Fruit fly (Drosophila melanogaster) whole organism, wandering third instar larva: Measurements from ENCODE around the gene Mvl.

ENCODE experiments used
- CG32264 ChIP-seq: fragments of 200-800 bp; sonication (Bioruptor generic); optimal IDR thresholded peaks from 2 replicates; lab custom pipeline; 2016; ENCODE audit warnings: missing biosample characterization, missing genetic modification characterization
- CrebA ChIP-seq: fragments of 200-800 bp; sonication (Bioruptor generic); optimal IDR thresholded peaks from 2 replicates; lab custom pipeline; 2016; ENCODE audit warnings: missing biosample characterization, mild to moderate bottlenecking, missing genetic modification characterization, borderline replicate concordance
- Dfd ChIP-seq: fragments of >200 bp; optimal IDR thresholded peaks from 2 replicates; lab custom pipeline; 2017; ENCODE audit warnings: missing biosample characterization, missing genetic modification characterization
- Dif ChIP-seq: fragments of 200-275, 200-300 bp; sonication (Bioruptor generic); optimal IDR thresholded peaks from 2 replicates; lab custom pipeline; 2018; ENCODE audit warnings: missing biosample characterization, missing genetic modification characterization; ENCODE audit not compliant: partially characterized antibody
- GATAd ChIP-seq: sonication (Bioruptor generic); optimal IDR thresholded peaks from 2 replicates; lab custom pipeline; 2016; ENCODE audit warnings: missing biosample characterization, missing genetic modification characterization
- HLH106 ChIP-seq: fragments of 200-800 bp; optimal IDR thresholded peaks from 3 replicates; lab custom pipeline; 2019; ENCODE audit warnings: missing biosample characterization, mild to moderate bottlenecking, missing genetic modification characterization, moderate library complexity
- Hnf4 ChIP-seq: fragments of 200-800 bp; sonication (Bioruptor generic); optimal IDR thresholded peaks from 2 replicates; lab custom pipeline; 2016; ENCODE audit warnings: missing biosample characterization, mild to moderate bottlenecking, missing genetic modification characterization
- Hr78 ChIP-seq: fragments of >200 bp; optimal IDR thresholded peaks from 2 replicates; lab custom pipeline; 2017; ENCODE audit warnings: missing biosample characterization, missing genetic modification characterization
- Hr83 ChIP-seq: fragments of 200-300 bp; sonication (Bioruptor generic); optimal IDR thresholded peaks from 2 replicates; lab custom pipeline; 2016; ENCODE audit warnings: missing biosample characterization, mild to moderate bottlenecking, missing genetic modification characterization, moderate library complexity; ENCODE audit not compliant: poor library complexity, severe bottlenecking
- Mio ChIP-seq: sonication (Bioruptor generic); optimal IDR thresholded peaks from 2 replicates; lab custom pipeline; 2016; ENCODE audit warnings: missing biosample characterization, missing genetic modification characterization
- Rel ChIP-seq, 2 experiments: fragments of 200-800 bp; sonication (Bioruptor generic) in 1 of 2; optimal IDR thresholded peaks; 2 replicates in 1 of 2; 3 replicates in 1 of 2; lab custom pipeline; 2016 to 2019; ENCODE audit warnings: mild to moderate bottlenecking in 2 of 2, missing biosample characterization in 2 of 2, missing genetic modification characterization in 2 of 2, moderate library complexity in 1 of 2
- Sp1 ChIP-seq: fragments of 200-800 bp; sonication (Bioruptor generic); optimal IDR thresholded peaks from 3 replicates; lab custom pipeline; 2019; ENCODE audit warnings: missing biosample characterization, mild to moderate bottlenecking, missing genetic modification characterization, moderate library complexity
- Vsx2 ChIP-seq: fragments of 200-300, 225-300 bp; sonication (Bioruptor generic); optimal IDR thresholded peaks from 2 replicates; lab custom pipeline; 2018; ENCODE audit warnings: missing biosample characterization, missing genetic modification characterization; ENCODE audit not compliant: partially characterized antibody
- br ChIP-seq: fragments of 200-800 bp; sonication (Bioruptor generic); optimal IDR thresholded peaks from 2 replicates; lab custom pipeline; 2016; ENCODE audit warnings: missing biosample characterization, missing genetic modification characterization
- brk ChIP-seq: fragments of 200-800 bp; sonication (Bioruptor generic); optimal IDR thresholded peaks from 2 replicates; lab custom pipeline; 2016; ENCODE audit warnings: missing biosample characterization, mild to moderate bottlenecking, missing genetic modification characterization
- dl ChIP-seq, 2 experiments: fragments of 175-275, 200-275 bp in 1 of 2; fragments of 200-275 bp in 1 of 2; sonication (Bioruptor generic); optimal IDR thresholded peaks; lab custom pipeline; 2018; ENCODE audit warnings: mild to moderate bottlenecking in 2 of 2, missing biosample characterization in 2 of 2, missing genetic modification characterization in 2 of 2, moderate library complexity in 2 of 2; ENCODE audit not compliant: partially characterized antibody in 2 of 2, insufficient read depth in 1 of 2
- dmrt93B ChIP-seq: fragments of 200-800 bp; sonication (Bioruptor generic); optimal IDR thresholded peaks from 2 replicates; lab custom pipeline; 2018; ENCODE audit warnings: missing biosample characterization, mild to moderate bottlenecking, missing genetic modification characterization
- dsf ChIP-seq: sonication (Bioruptor generic); optimal IDR thresholded peaks from 2 replicates; lab custom pipeline; 2016; ENCODE audit warnings: missing biosample characterization, missing genetic modification characterization, borderline replicate concordance
- foxo ChIP-seq, 2 experiments: fragments of 200-800 bp; sonication (Bioruptor generic); optimal IDR thresholded peaks; 2 replicates in 1 of 2; 3 replicates in 1 of 2; lab custom pipeline; 2016 to 2017; ENCODE audit warnings: missing biosample characterization in 2 of 2, missing genetic modification characterization in 2 of 2
- fru ChIP-seq: fragments of 200-800 bp; sonication (Bioruptor generic); optimal IDR thresholded peaks from 3 replicates; lab custom pipeline; 2016; ENCODE audit warnings: missing biosample characterization, mild to moderate bottlenecking, missing genetic modification characterization
- h ChIP-seq: fragments of 200-800 bp; sonication (Bioruptor generic); optimal IDR thresholded peaks from 3 replicates; lab custom pipeline; 2016; ENCODE audit warnings: missing biosample characterization, mild to moderate bottlenecking, missing genetic modification characterization
- jim ChIP-seq: fragments of 175-275, 200-325 bp; sonication (Bioruptor generic); optimal IDR thresholded peaks from 2 replicates; lab custom pipeline; 2016; ENCODE audit warnings: missing biosample characterization, mild to moderate bottlenecking, missing genetic modification characterization
- lola ChIP-seq: fragments of >200 bp; optimal IDR thresholded peaks from 2 replicates; lab custom pipeline; 2017; ENCODE audit warnings: missing biosample characterization, missing genetic modification characterization
- pan ChIP-seq: fragments of >200 bp; optimal IDR thresholded peaks from 2 replicates; lab custom pipeline; 2017
- psq ChIP-seq: fragments of 200-800 bp; sonication (Bioruptor generic); optimal IDR thresholded peaks from 3 replicates; lab custom pipeline; 2017; ENCODE audit warnings: missing biosample characterization, mild to moderate bottlenecking, missing genetic modification characterization, moderate library complexity
- rgr ChIP-seq: fragments of 200-800 bp; sonication (Bioruptor generic); optimal IDR thresholded peaks from 3 replicates; lab custom pipeline; 2016; ENCODE audit warnings: missing biosample characterization, mild to moderate bottlenecking, missing genetic modification characterization
- sage ChIP-seq: fragments of 200-800 bp; sonication (Bioruptor generic); optimal IDR thresholded peaks from 2 replicates; lab custom pipeline; 2016; ENCODE audit warnings: missing biosample characterization, mild to moderate bottlenecking, missing genetic modification characterization
- sv ChIP-seq: fragments of 200-800 bp; sonication (Bioruptor generic); optimal IDR thresholded peaks from 3 replicates; lab custom pipeline; 2016; ENCODE audit warnings: missing biosample characterization, missing genetic modification characterization
- tai ChIP-seq: sonication (Bioruptor generic); optimal IDR thresholded peaks from 2 replicates; lab custom pipeline; 2016; ENCODE audit warnings: missing biosample characterization, missing genetic modification characterization
- woc ChIP-seq: sonication (Bioruptor generic); optimal IDR thresholded peaks from 2 replicates; lab custom pipeline; 2016; ENCODE audit warnings: missing biosample characterization, mild to moderate bottlenecking, missing genetic modification characterization

Gene Mvl

DNA sequence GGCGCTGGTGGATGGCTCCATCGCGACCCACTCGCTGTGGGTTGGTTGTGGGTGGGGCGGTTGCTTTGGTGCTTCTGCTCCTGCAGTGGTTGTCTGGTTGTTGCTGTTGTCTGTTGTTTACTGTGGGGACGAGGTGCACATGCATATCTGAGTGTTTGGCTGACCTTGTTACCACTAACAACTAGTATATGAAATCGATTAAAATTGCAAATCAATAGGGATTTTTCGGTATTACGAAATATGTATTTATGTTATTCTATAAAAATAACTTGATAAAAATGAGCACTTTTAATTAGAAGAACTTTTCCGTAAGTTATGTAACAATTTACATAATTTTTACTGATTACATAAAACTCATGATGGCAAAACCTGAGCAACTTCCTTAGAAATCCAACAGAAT, 18.2 kb downstream of the Mvl start, which contains the start of gene Dhc93AB:
Dhc93AB (minus strand) TSS at position 101 of the 400 bp plus-strand sequence.
- TF ChIP-seq Sp1 (no peak), Dif (GFP tag; lab: Kevin White, UChicago) (no peak), Hnf4 (GFP tag; lab: Kevin White, UChicago) (no peak)
- TF ChIP-seq, all 38 proteins: peak for 0

DNA sequence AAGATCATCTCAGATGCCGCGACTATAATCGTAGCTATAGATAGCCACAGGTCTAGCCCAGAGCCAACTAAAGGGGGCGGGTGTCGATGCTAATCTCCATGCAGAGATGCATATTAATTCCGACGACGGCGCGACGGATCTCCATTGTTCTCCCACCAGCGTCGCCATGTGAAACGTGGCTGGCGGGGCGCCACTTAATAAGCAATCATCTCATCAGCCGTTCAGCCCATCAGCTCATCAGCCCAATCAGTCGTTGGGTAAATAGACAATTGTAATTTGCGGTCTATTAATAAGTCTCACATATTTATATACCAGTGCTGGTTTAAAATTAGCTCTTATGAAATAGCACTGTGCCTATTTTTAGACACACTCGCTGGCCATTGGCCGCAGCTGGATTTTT, 35.1 kb downstream of the Mvl start:
- TF ChIP-seq CrebA (GFP tag; lab: Kevin White, UChicago) (no peak), CG32264 (GFP tag; lab: Kevin White, UChicago) (no peak), woc (GFP tag; lab: Kevin White, UChicago) (no peak), HLH106 (tag; lab: Kevin White, UChicago) (no peak), rgr (GFP tag; lab: Kevin White, UChicago) (no peak), Dfd (GFP tag; lab: Kevin White, UChicago) (no peak), Rel (GFP tag; optimal IDR thresholded peaks at IDR 0.05; lab: Kevin White, UChicago) (no peak), Rel (tag; optimal IDR thresholded peaks at IDR 0.05; lab: Kevin White, UChicago) (no peak), Vsx2 (no peak), Sp1 (no peak), br (GFP tag; lab: Kevin White, UChicago) (no peak), Dif (GFP tag; lab: Kevin White, UChicago) (no peak), foxo (GFP tag; optimal IDR thresholded peaks at IDR 0.05; lab: Kevin White, UChicago) (no peak), pan (no peak), dl (GFP tag; optimal IDR thresholded peaks at IDR 0.05; lab: Kevin White, UChicago; ENCODE audit: insufficient read depth in 1 of 2, partially characterized antibody in 2 of 2) (no peak), sv (GFP tag; lab: Kevin White, UChicago) (no peak), Mio (GFP tag; lab: Kevin White, UChicago) (no peak)
- TF ChIP-seq, all 38 proteins: peak for 0

DNA sequence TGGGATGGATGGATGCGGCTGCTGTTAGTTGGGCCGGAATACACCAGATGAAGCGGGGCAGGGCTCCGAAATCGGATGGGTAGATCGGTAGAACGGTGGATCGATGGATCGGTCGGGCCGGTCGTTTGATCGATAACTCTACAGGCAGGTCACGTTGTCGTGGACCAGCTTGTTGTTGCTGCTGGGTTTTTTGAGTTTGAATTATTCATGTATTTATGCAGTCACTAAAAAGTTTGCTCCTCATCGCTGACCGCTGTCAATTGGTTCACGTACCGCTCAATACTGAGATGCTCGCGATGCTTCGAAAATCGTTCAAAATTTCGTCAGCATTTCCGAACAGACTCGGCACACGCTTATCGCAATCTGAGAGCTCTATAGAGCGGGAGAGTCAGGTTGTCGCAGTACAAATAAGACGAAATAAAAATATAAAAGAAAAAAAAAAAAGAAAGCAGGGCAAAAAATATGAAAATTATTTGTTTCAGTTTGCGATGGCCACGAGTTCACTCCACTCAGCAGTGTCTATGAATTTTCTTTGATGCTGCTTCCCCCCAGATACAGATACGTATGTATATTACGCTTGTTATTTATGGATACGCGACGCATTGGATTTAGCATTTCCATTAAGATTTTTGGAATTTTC, 36.6 kb downstream of the Mvl start, which contains the start of gene peg:
peg (minus strand) TSS at position 262 of the 640 bp plus-strand sequence.
- TF ChIP-seq sage (GFP tag; lab: Kevin White, UChicago) (peak; percentile 9), Sp1 (peak; percentile 72), Rel (GFP tag; optimal IDR thresholded peaks at IDR 0.05; lab: Kevin White, UChicago) (peak; percentile 84), Rel (tag; optimal IDR thresholded peaks at IDR 0.05; lab: Kevin White, UChicago) (no peak), Dif (GFP tag; lab: Kevin White, UChicago) (no peak), HLH106 (tag; lab: Kevin White, UChicago) (peak; percentile 9), CrebA (GFP tag; lab: Kevin White, UChicago) (peak; percentile 68), fru (no peak), Vsx2 (no peak), dsf (GFP tag; lab: Kevin White, UChicago) (no peak), br (GFP tag; lab: Kevin White, UChicago) (peak; percentile 37), Hr78 (no peak), brk (GFP tag; lab: Kevin White, UChicago) (no peak)

DNA sequence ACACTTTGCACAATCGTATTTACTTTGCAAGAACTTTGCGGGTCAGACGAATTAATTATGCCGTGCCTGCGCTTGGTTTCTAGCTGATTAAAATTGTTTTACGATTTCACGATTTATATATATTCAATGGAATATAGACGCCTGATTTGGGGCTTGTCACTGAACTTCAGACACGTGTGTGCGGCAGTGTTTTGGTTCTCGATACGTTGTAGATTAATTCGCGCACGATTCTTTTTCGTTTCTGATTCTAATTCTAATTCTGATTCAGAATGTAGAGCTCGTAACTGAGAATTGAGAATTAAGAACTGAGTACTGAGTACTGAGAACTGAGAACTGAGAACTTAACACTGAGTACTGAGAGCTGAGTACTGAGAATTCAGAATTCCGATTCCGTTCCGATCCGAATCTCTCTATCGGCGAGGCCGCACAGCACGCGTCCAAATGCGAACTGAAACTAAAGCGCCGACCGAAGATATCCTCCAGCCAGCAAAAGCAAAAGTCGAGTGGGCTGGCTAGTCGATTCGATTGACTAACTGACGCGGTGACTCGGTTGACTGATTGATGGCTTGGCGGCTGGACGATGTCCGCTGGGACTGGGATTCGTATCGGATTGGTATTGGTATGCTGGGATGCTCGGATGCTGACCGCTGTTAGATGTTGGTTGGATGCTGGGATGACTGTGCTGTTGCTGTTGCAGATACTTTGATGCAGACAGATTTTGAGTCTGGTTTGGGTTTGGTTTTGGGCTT, 37.7 kb downstream of the Mvl start:
- no peak for TF ChIP-seq lola
- no peak for TF ChIP-seq psq
- TF ChIP-seq Sp1, result no peak
- TF ChIP-seq dmrt93B (GFP tag; lab: Kevin White, UChicago), result no peak
- TF ChIP-seq tai (GFP tag; lab: Kevin White, UChicago), result no peak
- TF ChIP-seq Hr83 (GFP tag; lab: Kevin White, UChicago), result no peak
- TF ChIP-seq jim (GFP tag; lab: Kevin White, UChicago), result no peak
- no peak for TF ChIP-seq CG32264 (GFP tag; lab: Kevin White, UChicago)

DNA sequence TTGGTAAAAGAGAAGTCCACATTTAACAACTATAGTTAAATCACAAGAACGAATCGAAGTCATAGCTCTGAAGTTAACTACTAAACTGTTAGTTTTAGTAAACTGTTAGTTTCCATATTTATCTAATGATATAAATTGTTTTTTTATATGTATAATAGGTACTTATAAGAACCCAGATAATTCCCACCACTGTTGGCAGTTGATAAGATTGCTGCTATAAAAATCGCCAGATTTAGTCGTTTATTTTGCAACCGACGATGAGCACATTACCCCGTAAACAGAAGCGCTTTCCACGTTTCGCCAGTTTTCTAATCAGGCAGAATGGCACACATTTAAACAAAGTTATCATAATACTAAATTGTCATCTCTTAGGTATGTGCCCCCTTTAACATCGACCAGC, 41.5 kb downstream of the Mvl start:
- peak; percentile 7 for TF ChIP-seq h (GFP tag; lab: Kevin White, UChicago)
- TF ChIP-seq brk (GFP tag; lab: Kevin White, UChicago), result peak; percentile 27
- no peak for TF ChIP-seq Hr83 (GFP tag; lab: Kevin White, UChicago)
- no peak for TF ChIP-seq CG32264 (GFP tag; lab: Kevin White, UChicago)
- no peak for TF ChIP-seq HLH106 (tag; lab: Kevin White, UChicago)
- no peak for TF ChIP-seq Dif (GFP tag; lab: Kevin White, UChicago)
- no peak for TF ChIP-seq sage (GFP tag; lab: Kevin White, UChicago)
- TF ChIP-seq lola, result no peak
- TF ChIP-seq foxo (GFP tag; optimal IDR thresholded peaks at IDR 0.05; lab: Kevin White, UChicago), result peak in 1 of 2 experiments; percentile 31
- no peak for TF ChIP-seq GATAd (GFP tag; lab: Kevin White, UChicago)
